Worm (Caenorhabditis elegans): ENCODE data around the gene srj-29.

srj-29 gene

ce11 chrV:16057010-16057463, 18.4 kb upstream of the srj-29 start, which contains the start of gene F14H3.5:
TSS of gene F14H3.5 (minus strand) at chrV:16057060.
- TF ChIP-seq sup-37 (GFP tag; optimal IDR thresholded peaks at IDR 0.05) (no peak), ceh-82 (tag; optimal IDR thresholded peaks at IDR 0.05) (no peak), Y116A8C.19 (tag; optimal IDR thresholded peaks at IDR 0.05; ENCODE audit: borderline replicate concordance) (no peak), lin-35 (GFP tag; optimal IDR thresholded peaks at IDR 0.05) (no peak), nhr-28 (tag; optimal IDR thresholded peaks at IDR 0.05) (no peak), efl-1 (optimal IDR thresholded peaks at IDR 0.05) (no peak), efl-1 (GFP tag; optimal IDR thresholded peaks at IDR 0.05 in 1 of 2) (peak in 1 of 2 experiments; percentile 12)

ce11 chrV:16058872-16059271, 16.6 kb upstream of the srj-29 start, which contains the start of gene F14H3.6:
TSS of gene F14H3.6 (minus strand) at chrV:16058893.
- TF ChIP-seq hlh-17 (GFP tag; optimal IDR thresholded peaks at IDR 0.05; ENCODE audit: borderline replicate concordance): no peak
- no peak for TF ChIP-seq nhr-77 (tag; optimal IDR thresholded peaks at IDR 0.05)
- TF ChIP-seq fkh-10 (GFP tag; optimal IDR thresholded peaks at IDR 0.05): no peak
- no peak for TF ChIP-seq C16A3.4 (tag; optimal IDR thresholded peaks at IDR 0.05)
- no peak for TF ChIP-seq pqm-1 (tag; optimal IDR thresholded peaks at IDR 0.05)
- TF ChIP-seq ceh-8 (GFP tag; optimal IDR thresholded peaks at IDR 0.05): no peak
- TF ChIP-seq ceh-88 (GFP tag; IDR thresholded peaks at IDR 0.05): no peak
- no peak for TF ChIP-seq nhr-85 (tag)
- TF ChIP-seq nhr-20 (tag; optimal IDR thresholded peaks at IDR 0.05): no peak
- TF ChIP-seq xbp-1 (tag; optimal IDR thresholded peaks at IDR 0.05): no peak
- no peak for TF ChIP-seq ztf-11 (tag; optimal IDR thresholded peaks at IDR 0.05)
- no peak for TF ChIP-seq lin-14 (GFP tag; optimal IDR thresholded peaks at IDR 0.05)
- no peak for TF ChIP-seq sup-37 (GFP tag; optimal IDR thresholded peaks at IDR 0.05)
- no peak for TF ChIP-seq aly-2 (tag; optimal IDR thresholded peaks at IDR 0.05)
- no peak for TF ChIP-seq fkh-4 (tag; optimal IDR thresholded peaks at IDR 0.05; ENCODE audit: borderline replicate concordance)

DNA sequence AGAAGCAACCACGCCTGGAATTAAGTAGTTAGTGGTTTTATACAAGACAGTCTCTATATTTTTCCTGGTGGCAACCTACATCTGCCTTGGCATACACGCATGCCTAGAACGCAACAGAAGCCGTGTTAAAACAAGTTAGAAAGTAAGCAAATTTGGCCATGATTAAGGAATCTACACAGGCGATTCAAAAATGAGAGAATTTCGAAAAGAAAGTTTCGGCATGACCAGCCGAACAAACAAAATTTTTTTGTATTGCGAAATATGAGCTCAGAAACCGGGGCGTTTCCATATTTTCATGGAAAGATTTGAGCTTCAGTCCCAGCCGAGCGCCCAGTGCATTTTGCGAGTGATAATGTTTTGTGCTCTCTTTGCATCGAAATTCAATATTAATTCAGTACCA, 15.3 kb upstream of the srj-29 start, which contains the start of gene F14H3.15:
F14H3.15 (minus strand) TSS at position 101 of the 400 bp plus-strand sequence.
- TF ChIP-seq unc-86 (tag; optimal IDR thresholded peaks at IDR 0.05) (no peak), mab-9 (GFP tag; IDR thresholded peaks at IDR 0.05) (no peak), mef-2 (tag; optimal IDR thresholded peaks at IDR 0.05) (no peak), skn-1 (tag; optimal IDR thresholded peaks at IDR 0.05) (no peak), ces-1 (GFP tag; optimal IDR thresholded peaks at IDR 0.05) (no peak), unc-30 (tag; optimal IDR thresholded peaks at IDR 0.05) (no peak), snpc-4 (tag; optimal IDR thresholded peaks at IDR 0.05) (no peak), C34B4.2 (tag; optimal IDR thresholded peaks at IDR 0.05) (no peak)

DNA sequence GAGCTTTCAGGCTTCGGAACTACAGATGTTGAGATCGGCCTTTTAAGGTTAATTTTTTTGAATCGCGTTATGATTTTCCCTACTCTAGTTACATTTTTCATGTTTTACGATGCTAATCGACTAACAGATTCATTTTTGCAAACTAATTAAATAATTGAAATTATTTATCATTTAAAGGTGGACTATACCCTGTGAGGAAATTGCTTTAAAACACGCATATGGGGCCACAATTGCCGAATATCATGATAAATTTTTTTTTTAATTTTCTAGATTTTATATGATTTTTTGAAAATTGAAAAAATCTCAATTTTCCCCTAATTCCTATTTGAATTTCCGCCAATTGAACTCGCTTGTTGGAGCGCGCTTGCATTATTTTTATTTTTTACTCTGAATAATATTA, 13.5 kb upstream of the srj-29 start, which contains the start of gene fbxa-100:
fbxa-100 (minus strand) TSS at position 101 of the 400 bp plus-strand sequence.
- no peak for TF ChIP-seq fos-1 (tag; optimal IDR thresholded peaks at IDR 0.05)
- no peak for TF ChIP-seq nhr-20 (tag; optimal IDR thresholded peaks at IDR 0.05)
- no peak for TF ChIP-seq jun-1 (tag; optimal IDR thresholded peaks at IDR 0.05)
- TF ChIP-seq nhr-76 (tag; optimal IDR thresholded peaks at IDR 0.05): no peak
- TF ChIP-seq mdl-1 (tag; optimal IDR thresholded peaks at IDR 0.05): no peak
- no peak for TF ChIP-seq xbp-1 (tag; optimal IDR thresholded peaks at IDR 0.05)
- no peak for TF ChIP-seq irx-1 (tag; optimal IDR thresholded peaks at IDR 0.05)
- TF ChIP-seq tbx-2 (tag; optimal IDR thresholded peaks at IDR 0.05): no peak
- no peak for TF ChIP-seq unc-62 (GFP tag; optimal IDR thresholded peaks at IDR 0.05)
- no peak for TF ChIP-seq unc-86 (tag; optimal IDR thresholded peaks at IDR 0.05)
- no peak for TF ChIP-seq nhr-12 (tag; optimal IDR thresholded peaks at IDR 0.05)
- no peak for TF ChIP-seq nhr-11 (tag; optimal IDR thresholded peaks at IDR 0.05)
- no peak for TF ChIP-seq snpc-4 (tag; optimal IDR thresholded peaks at IDR 0.05)
- no peak for TF ChIP-seq nhr-84 (tag; optimal IDR thresholded peaks at IDR 0.05)
- no peak for TF ChIP-seq elt-3 (tag; optimal IDR thresholded peaks at IDR 0.05)

All from whole organism, L1 larva.